Worm (Caenorhabditis elegans) whole organism, young adult: ENCODE measurements around the gene fbxb-90.
A peak's percentile ranks its signal among the peaks of the same experiment; 100 is the strongest.

ENCODE experiments used
- B0035.1 ChIP-seq: sonication (generic microtip); optimal IDR thresholded peaks from 2 replicates; lab custom pipeline; 2016; ENCODE audit warnings: missing genetic modification characterization, mild to moderate bottlenecking, missing compliant biosample characterization, missing genotype, missing genetic modification reagents
- F10E7.11 ChIP-seq: sonication (generic microtip); optimal IDR thresholded peaks from 2 replicates; lab custom pipeline; 2017; ENCODE audit warnings: mild to moderate bottlenecking, missing genetic modification characterization, moderate library complexity, missing compliant biosample characterization
- F57A8.1 ChIP-seq: fragments of 200-800 bp; sonication (Bioruptor generic); optimal IDR thresholded peaks from 2 replicates; lab custom pipeline; 2018; ENCODE audit warnings: mild to moderate bottlenecking, missing genetic modification characterization, moderate library complexity, missing compliant biosample characterization
- F57C9.4 ChIP-seq: sonication (generic microtip); optimal IDR thresholded peaks from 2 replicates; lab custom pipeline; 2017; ENCODE audit warnings: mild to moderate bottlenecking, missing genetic modification characterization, missing compliant biosample characterization
- T26A5.8 ChIP-seq: sonication (generic microtip); optimal IDR thresholded peaks from 2 replicates; lab custom pipeline; 2016; ENCODE audit warnings: missing genetic modification characterization, missing compliant biosample characterization
- Y53G8AR.9 ChIP-seq: fragments of 200-800 bp; sonication (Bioruptor generic); conservative IDR thresholded peaks from 2 replicates; pipeline ENCODE4 v1.3.6; 2022; ENCODE audit warnings: missing genetic modification reagents, missing genetic modification characterization, missing compliant biosample characterization
- Y67H2A.10 ChIP-seq: fragments of 200-800 bp; sonication (Bioruptor generic); conservative IDR thresholded peaks from 2 replicates; pipeline ENCODE4 v1.3.6; 2022; ENCODE audit warnings: missing genetic modification reagents, missing genetic modification characterization, missing compliant biosample characterization
- aptf-2 ChIP-seq: fragments of 200-800 bp; sonication (Bioruptor generic); conservative IDR thresholded peaks from 2 replicates; pipeline ENCODE4 v1.3.6; 2022; ENCODE audit warnings: missing genetic modification reagents, missing genetic modification characterization, missing compliant biosample characterization
- aptf-3 ChIP-seq: fragments of 200-800 bp; sonication (Bioruptor generic); IDR thresholded peaks from 2 replicates; pipeline ENCODE4 v1.3.6; 2022; ENCODE audit warnings: missing genetic modification characterization, missing compliant biosample characterization
- attf-5 ChIP-seq: fragments of 200-800 bp; sonication (Bioruptor generic); optimal IDR thresholded peaks from 2 replicates; lab custom pipeline; 2018; ENCODE audit warnings: mild to moderate bottlenecking, missing genetic modification characterization, missing compliant biosample characterization
- bed-1 ChIP-seq: fragments of 200-800 bp; sonication (Bioruptor generic); IDR thresholded peaks from 2 replicates; pipeline ENCODE4 v1.3.6; 2022; ENCODE audit warnings: missing genetic modification reagents, missing genetic modification characterization, missing compliant biosample characterization
- bed-2 ChIP-seq: fragments of 200-800 bp; sonication (Bioruptor generic); IDR thresholded peaks from 2 replicates; pipeline ENCODE4 v1.3.6; 2022; ENCODE audit warnings: missing genetic modification reagents, missing genetic modification characterization, missing compliant biosample characterization
- cebp-1 ChIP-seq, 2 experiments: fragments of 200-800 bp in 1 of 2; sonication (Bioruptor generic) in 1 of 2; sonication (generic microtip) in 1 of 2; IDR thresholded peaks in 1 of 2; optimal IDR thresholded peaks in 1 of 2; 2 replicates each; pipeline versions ENCODE4 v1.3.6 to Lab custom; 2017 to 2022; ENCODE audit warnings: missing compliant biosample characterization in 2 of 2, missing genetic modification characterization in 2 of 2, mild to moderate bottlenecking in 1 of 2, missing genetic modification reagents in 1 of 2, moderate library complexity in 1 of 2
- chd-7 ChIP-seq: sonication (generic microtip); optimal IDR thresholded peaks from 2 replicates; lab custom pipeline; 2016; ENCODE audit warnings: mild to moderate bottlenecking, missing genetic modification characterization, moderate library complexity, missing compliant biosample characterization
- dpff-1 ChIP-seq: sonication (generic microtip); optimal IDR thresholded peaks from 2 replicates; lab custom pipeline; 2017; ENCODE audit warnings: mild to moderate bottlenecking, missing genetic modification characterization, missing compliant biosample characterization
- dpl-1 ChIP-seq: fragments of 150-350 bp; optimal IDR thresholded peaks from 2 replicates; lab custom pipeline; 2014; ENCODE audit warnings: missing biosample characterization, missing genetic modification reagents, missing genetic modification characterization
- efl-1 ChIP-seq: fragments of 150-350 bp; optimal IDR thresholded peaks from 2 replicates; lab custom pipeline; 2014; ENCODE audit warnings: missing biosample characterization, missing genetic modification reagents, missing genetic modification characterization
- ets-4 ChIP-seq: fragments of 200-800 bp; sonication (Bioruptor generic); optimal IDR thresholded peaks from 2 replicates; lab custom pipeline; 2018; ENCODE audit warnings: mild to moderate bottlenecking, missing genetic modification characterization, missing compliant biosample characterization
- fkh-3 ChIP-seq: sonication (generic microtip); optimal IDR thresholded peaks from 2 replicates; lab custom pipeline; 2016; ENCODE audit warnings: mild to moderate bottlenecking, missing genetic modification characterization, missing compliant biosample characterization
- hlh-12 ChIP-seq: sonication (generic microtip); optimal IDR thresholded peaks from 2 replicates; lab custom pipeline; 2016; ENCODE audit warnings: missing genetic modification characterization, missing compliant biosample characterization
- hrde-1 ChIP-seq: sonication (generic microtip); optimal IDR thresholded peaks from 2 replicates; lab custom pipeline; 2016; ENCODE audit warnings: missing genetic modification characterization, mild to moderate bottlenecking, missing compliant biosample characterization, moderate library complexity, missing genotype, missing genetic modification reagents, borderline replicate concordance
- hsf-1 ChIP-seq: fragments of 200-800 bp; sonication (Bioruptor generic); IDR thresholded peaks from 2 replicates; pipeline ENCODE4 v1.3.6; 2022; ENCODE audit warnings: missing genetic modification reagents, missing genetic modification characterization, missing compliant biosample characterization
- lag-1 ChIP-seq: fragments of 200-800 bp; sonication (Bioruptor generic); IDR thresholded peaks from 2 replicates; pipeline ENCODE4 v1.3.6; 2022; ENCODE audit warnings: missing genetic modification reagents, missing genetic modification characterization, missing compliant biosample characterization
- lir-1 ChIP-seq: fragments of 200-800 bp; sonication (Bioruptor generic); conservative IDR thresholded peaks from 2 replicates; pipeline ENCODE4 v1.3.6; 2022; ENCODE audit warnings: missing genetic modification reagents, missing genetic modification characterization, missing compliant biosample characterization
- nfya-2 ChIP-seq: fragments of 200-800 bp; sonication (Bioruptor generic); IDR thresholded peaks from 2 replicates; pipeline ENCODE4 v1.3.6; 2022; ENCODE audit warnings: missing genetic modification reagents, missing genetic modification characterization, missing compliant biosample characterization
- nhr-179 ChIP-seq: sonication (generic microtip); optimal IDR thresholded peaks from 2 replicates; lab custom pipeline; 2016; ENCODE audit warnings: mild to moderate bottlenecking, missing genetic modification characterization, missing compliant biosample characterization
- nhr-80 ChIP-seq: sonication (generic microtip); optimal IDR thresholded peaks from 2 replicates; lab custom pipeline; 2016; ENCODE audit warnings: missing genetic modification characterization, missing compliant biosample characterization
- nhr-90 ChIP-seq: sonication (generic microtip); optimal IDR thresholded peaks from 2 replicates; lab custom pipeline; 2016; ENCODE audit warnings: missing genotype, mild to moderate bottlenecking, missing genetic modification characterization, missing compliant biosample characterization
- pha-4 ChIP-seq: fragments of 150-350 bp; sonication (generic microtip); optimal IDR thresholded peaks from 2 replicates; lab custom pipeline; 2014; ENCODE audit warnings: missing biosample characterization, missing genetic modification reagents, missing genetic modification characterization
- rec-8 ChIP-seq, 2 experiments: sonication (generic microtip); optimal IDR thresholded peaks; 2 replicates each; lab custom pipeline; 2016; ENCODE audit warnings: mild to moderate bottlenecking in 2 of 2, missing genetic modification characterization in 2 of 2, missing genetic modification reagents in 2 of 2, missing genotype in 2 of 2, missing biosample characterization in 1 of 2, missing compliant biosample characterization in 1 of 2, moderate library complexity in 1 of 2
- snpc-1.1 ChIP-seq: sonication (generic microtip); optimal IDR thresholded peaks from 2 replicates; lab custom pipeline; 2017; ENCODE audit warnings: missing genetic modification characterization, mild to moderate bottlenecking, missing compliant biosample characterization, antibody characterized with exemption, moderate library complexity, missing genotype, missing genetic modification reagents; ENCODE audit not compliant: insufficient read depth
- snpc-1.3 ChIP-seq: sonication (generic microtip); optimal IDR thresholded peaks from 2 replicates; lab custom pipeline; 2017; ENCODE audit warnings: missing genetic modification characterization, mild to moderate bottlenecking, missing compliant biosample characterization, antibody characterized with exemption, moderate library complexity, missing genotype, missing genetic modification reagents; ENCODE audit not compliant: insufficient read depth
- snpc-4 ChIP-seq, 5 experiments: fragments of 150-350 bp in 1 of 5; sonication (generic microtip) in 4 of 5; optimal IDR thresholded peaks; 2 replicates each; lab custom pipeline; 2014 to 2018; ENCODE audit warnings: missing genetic modification characterization in 5 of 5, missing biosample characterization in 3 of 5, antibody characterized with exemption in 2 of 5, mild to moderate bottlenecking in 2 of 5, missing compliant biosample characterization in 2 of 5, missing genotype in 2 of 5, moderate library complexity in 2 of 5, missing genetic modification reagents in 1 of 5
- sptf-2 ChIP-seq: fragments of 200-800 bp; sonication (Bioruptor generic); optimal IDR thresholded peaks from 2 replicates; lab custom pipeline; 2018; ENCODE audit warnings: mild to moderate bottlenecking, missing genetic modification characterization, missing compliant biosample characterization
- xnd-1 ChIP-seq: sonication (generic microtip); optimal IDR thresholded peaks from 2 replicates; lab custom pipeline; 2016; ENCODE audit warnings: missing genotype, missing genetic modification reagents, missing genetic modification characterization, missing compliant biosample characterization
- zfh-2 ChIP-seq: fragments of 200-800 bp; sonication (Bioruptor generic); conservative IDR thresholded peaks from 2 replicates; pipeline ENCODE4 v1.3.6; 2022; ENCODE audit warnings: missing genetic modification reagents, missing genetic modification characterization, missing compliant biosample characterization
- ztf-18 ChIP-seq: sonication (generic microtip); optimal IDR thresholded peaks from 2 replicates; lab custom pipeline; 2016; ENCODE audit warnings: missing genotype, mild to moderate bottlenecking, missing genetic modification characterization, missing compliant biosample characterization
- ztf-26 ChIP-seq: sonication (generic microtip); optimal IDR thresholded peaks from 2 replicates; lab custom pipeline; 2017; ENCODE audit warnings: missing genetic modification characterization, missing compliant biosample characterization
- ztf-6 ChIP-seq: fragments of 200-800 bp; sonication (Bioruptor generic); IDR thresholded peaks from 2 replicates; pipeline ENCODE4 v1.3.6; 2022; ENCODE audit warnings: missing genetic modification reagents, missing genetic modification characterization, missing compliant biosample characterization

fbxb-90 gene

ce11 chrII:3786538-3786937, 37.9 kb upstream of the fbxb-90 start (continued):
- TF ChIP-seq F57A8.1 (GFP tag; lab: Kevin White, UChicago), result no peak
- TF ChIP-seq hsf-1 (GFP tag; lab: Robert Waterston, UW), result no peak
- no peak for TF ChIP-seq dpff-1 (tag; lab: Kevin White, UChicago)
- no peak for TF ChIP-seq ztf-6 (GFP tag; lab: Robert Waterston, UW)
- TF ChIP-seq nfya-2 (GFP tag; lab: Robert Waterston, UW), result no peak
- no peak for TF ChIP-seq nhr-179 (tag; lab: Kevin White, UChicago)
- TF ChIP-seq snpc-4 (GFP tag; optimal IDR thresholded peaks at IDR 0.05; lab: Kevin White, UChicago), result no peak
- no peak for TF ChIP-seq snpc-4 (tag; optimal IDR thresholded peaks at IDR 0.05; lab: Kevin White, UChicago)
- TF ChIP-seq xnd-1, result no peak
- TF ChIP-seq T26A5.8 (tag; lab: Kevin White, UChicago), result no peak
- TF ChIP-seq ztf-18 (tag; lab: Kevin White, UChicago), result no peak
- no peak for TF ChIP-seq B0035.1 (tag; lab: Kevin White, UChicago)
- peak; percentile 95 for TF ChIP-seq ets-4 (GFP tag; lab: Kevin White, UChicago)
- TF ChIP-seq cebp-1 (GFP tag; IDR thresholded peaks at IDR 0.05; lab: Robert Waterston, UW), result peak; percentile 10; the same call in 1 of the 2 replicates
- TF ChIP-seq cebp-1 (tag; optimal IDR thresholded peaks at IDR 0.05; lab: Kevin White, UChicago), result no peak
- TF ChIP-seq lir-1, result no peak
- TF ChIP-seq hrde-1, result no peak
- no peak for TF ChIP-seq efl-1 (GFP tag; lab: Kevin White, UChicago)
- TF ChIP-seq hlh-12 (tag; lab: Kevin White, UChicago), result no peak
- no peak for TF ChIP-seq F10E7.11 (tag; lab: Kevin White, UChicago)

DNA sequence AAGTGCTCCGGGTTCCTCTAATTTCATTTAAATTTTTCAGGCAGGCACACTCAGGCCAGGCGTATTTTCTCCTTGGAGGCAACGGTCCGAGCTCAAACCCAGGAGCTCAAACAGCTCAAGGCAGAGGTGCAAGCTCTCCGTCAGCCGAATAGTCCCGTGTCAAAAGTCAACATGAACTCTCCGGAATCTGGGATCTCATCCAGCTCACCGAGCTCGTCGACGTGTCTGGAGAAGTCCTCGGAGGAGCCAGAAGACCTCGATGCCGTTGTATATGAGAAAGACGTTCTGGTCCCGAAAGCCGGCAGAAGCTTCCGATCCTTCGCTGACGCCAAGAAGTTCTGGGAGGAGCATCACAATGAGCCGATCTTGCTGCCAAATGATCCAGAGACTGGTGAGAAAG, 37.1 kb upstream of the fbxb-90 start:
- TF ChIP-seq aptf-3, result no peak
- TF ChIP-seq zfh-2 (GFP tag; lab: Robert Waterston, UW), result peak; percentile 70

DNA sequence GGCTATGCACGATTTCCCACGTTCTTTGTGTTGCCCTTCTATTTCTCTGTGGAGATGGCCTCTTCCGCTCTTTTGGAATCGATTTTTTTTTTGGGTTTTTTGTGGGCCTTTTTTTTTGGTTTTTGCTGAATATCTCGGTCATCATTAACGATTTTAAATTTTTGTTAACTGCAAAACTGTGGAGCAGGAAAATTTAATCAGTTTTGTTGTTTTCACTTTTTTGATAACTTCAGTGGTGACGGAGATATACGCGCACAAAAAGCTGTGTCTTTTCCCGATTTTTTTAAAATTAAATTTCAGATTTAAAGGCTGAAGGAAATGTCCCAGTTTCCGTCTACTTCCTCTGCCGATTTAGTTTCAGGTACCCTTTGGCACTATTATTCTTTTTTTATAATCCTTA, 36.6 kb upstream of the fbxb-90 start, which contains the start of gene T24E12.1:
TSS of gene T24E12.1 (plus strand) at position 301 of the 400 bp plus-strand sequence.
- no peak for TF ChIP-seq nhr-80 (tag; lab: Kevin White, UChicago)
- TF ChIP-seq pha-4 (tag; lab: Kevin White, UChicago), result no peak
- no peak for TF ChIP-seq lag-1 (GFP tag; lab: Robert Waterston, UW)
- TF ChIP-seq aptf-2 (GFP tag; lab: Robert Waterston, UW), result peak; percentile 84; the same call in 1 of the 2 replicates
- TF ChIP-seq Y67H2A.10, result no peak
- no peak for TF ChIP-seq bed-1
- no peak for TF ChIP-seq snpc-4 (GFP tag; optimal IDR thresholded peaks at IDR 0.05; lab: Kevin White, UChicago)
- TF ChIP-seq snpc-4 (tag; optimal IDR thresholded peaks at IDR 0.05; lab: Kevin White, UChicago), result no peak
- TF ChIP-seq ztf-26 (tag; lab: Kevin White, UChicago), result no peak
- TF ChIP-seq nhr-90 (tag; lab: Kevin White, UChicago), result no peak

DNA sequence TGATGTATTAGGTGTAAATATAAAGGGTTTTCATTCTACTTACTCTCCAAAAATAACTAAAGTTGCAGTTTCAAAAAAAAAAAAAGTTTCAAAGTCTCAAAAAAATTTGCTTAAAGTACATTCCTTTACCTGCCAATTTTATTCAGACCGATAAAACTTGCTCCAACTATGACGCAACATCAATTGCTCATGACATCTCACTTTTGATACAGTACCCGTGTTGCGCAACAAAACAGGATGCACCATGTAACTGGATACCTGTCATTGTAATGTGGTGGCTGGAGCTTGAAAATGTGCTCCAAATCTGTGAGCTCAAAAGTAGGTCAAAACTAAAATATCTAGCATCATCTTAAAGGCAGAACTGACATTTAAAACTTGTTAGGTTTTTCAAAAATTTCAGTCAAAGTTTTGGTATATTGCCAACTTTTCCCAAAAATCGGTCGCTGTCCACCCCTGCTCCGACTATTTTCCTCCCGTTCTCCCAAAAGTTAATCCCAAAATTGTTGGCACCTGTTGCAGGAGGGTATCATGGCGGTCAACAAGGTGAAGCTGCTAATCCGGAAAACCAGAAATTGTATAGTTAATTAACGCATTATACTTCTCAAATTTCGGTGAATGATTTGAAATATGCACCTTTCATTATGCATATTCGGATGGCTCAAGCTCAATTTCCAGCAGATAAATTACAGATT, 33.8 kb upstream of the fbxb-90 start, which contains the start of gene T24E12.2:
TSS of gene T24E12.2 (plus strand) at position 642 of the 692 bp plus-strand sequence.
- TF ChIP-seq attf-5 (no peak), bed-1 (no peak), bed-2 (no peak)

ce11 chrII:3781238-3781637, 32.6 kb upstream of the fbxb-90 start:
- TF ChIP-seq Y53G8AR.9 (GFP tag; lab: Robert Waterston, UW) (no peak), fkh-3 (no peak), bed-1 (no peak), hrde-1 (no peak), rec-8 (tag; optimal IDR thresholded peaks at IDR 0.05; lab: Kevin White, UChicago) (no peak), dpl-1 (GFP tag; lab: Kevin White, UChicago) (no peak), snpc-1.1 (no peak), nhr-179 (tag; lab: Kevin White, UChicago) (no peak), chd-7 (no peak), F57C9.4 (tag; lab: Kevin White, UChicago) (no peak), sptf-2 (GFP tag; lab: Kevin White, UChicago) (no peak), snpc-1.3 (tag; lab: Kevin White, UChicago) (no peak)
